Worm (Caenorhabditis elegans) whole organism, L4 larva: ENCODE measurements around the gene C49F8.14.
A peak's percentile ranks its signal among the peaks of the same experiment; 100 is the strongest.

Source experiments
- F10B5.3 ChIP-seq: sonication (generic microtip); optimal IDR thresholded peaks from 2 replicates; lab custom pipeline; 2016; ENCODE audit warnings: mild to moderate bottlenecking, missing genetic modification characterization, missing compliant biosample characterization
- F26F4.8 ChIP-seq: fragments of 200-800 bp; sonication (Bioruptor generic); conservative IDR thresholded peaks from 2 replicates; pipeline ENCODE4 v1.3.6; 2022; ENCODE audit warnings: missing genetic modification characterization, missing compliant biosample characterization
- F37D6.2 ChIP-seq: sonication (generic microtip); optimal IDR thresholded peaks from 2 replicates; lab custom pipeline; 2016; ENCODE audit warnings: mild to moderate bottlenecking, missing genetic modification characterization, missing compliant biosample characterization
- F44E2.7 ChIP-seq: fragments of 200-800 bp; sonication (Bioruptor generic); IDR thresholded peaks from 2 replicates; pipeline ENCODE4 v2.1.2; 2022; ENCODE audit warnings: missing genetic modification characterization, missing compliant biosample characterization
- F49E8.2 ChIP-seq: sonication (generic microtip); optimal IDR thresholded peaks from 2 replicates; lab custom pipeline; 2016; ENCODE audit warnings: missing compliant biosample characterization, mild to moderate bottlenecking, missing genetic modification characterization, borderline replicate concordance
- R02D3.7 ChIP-seq: fragments of 150-350 bp; sonication (generic microtip); optimal IDR thresholded peaks from 3 replicates; lab custom pipeline; 2014; ENCODE audit warnings: missing biosample characterization, missing genetic modification characterization
- T20F7.1 ChIP-seq: fragments of 200-800 bp; sonication (Bioruptor generic); optimal IDR thresholded peaks from 2 replicates; lab custom pipeline; 2018; ENCODE audit warnings: mild to moderate bottlenecking, missing genetic modification characterization, missing compliant biosample characterization
- ZK546.5 ChIP-seq, 2 experiments: sonication (generic microtip); optimal IDR thresholded peaks; 2 replicates each; lab custom pipeline; 2017; ENCODE audit warnings: missing biosample characterization in 2 of 2, missing genetic modification characterization in 2 of 2
- aha-1 ChIP-seq: fragments of 150-350 bp; peaks from one replicate; lab custom pipeline; 2014; ENCODE audit warnings: missing biosample characterization, missing genetic modification characterization
- arid-1 ChIP-seq: fragments of 200-800 bp; sonication (Bioruptor generic); conservative IDR thresholded peaks from 2 replicates; pipeline ENCODE4 v1.3.6; 2022; ENCODE audit warnings: missing genetic modification reagents, missing genetic modification characterization, missing compliant biosample characterization
- ceh-20 ChIP-seq: fragments of 200-800 bp; sonication (Bioruptor generic); IDR thresholded peaks from 2 replicates; pipeline ENCODE4 v1.3.6; 2022; ENCODE audit warnings: missing genetic modification reagents, missing genetic modification characterization, missing compliant biosample characterization
- ceh-32 ChIP-seq: sonication (generic microtip); optimal IDR thresholded peaks from 2 replicates; lab custom pipeline; 2016; ENCODE audit warnings: mild to moderate bottlenecking, missing genetic modification characterization, missing compliant biosample characterization; ENCODE audit not compliant: poor library complexity
- ceh-62 ChIP-seq: sonication (generic microtip); optimal IDR thresholded peaks from 2 replicates; lab custom pipeline; 2017; ENCODE audit warnings: missing biosample characterization, missing genetic modification characterization
- ctbp-1 ChIP-seq: fragments of 200-800 bp; sonication (Bioruptor generic); IDR thresholded peaks from 2 replicates; pipeline ENCODE4 v1.3.6; 2022; ENCODE audit warnings: missing genetic modification reagents, missing genetic modification characterization, missing compliant biosample characterization
- daf-12 ChIP-seq: fragments of 150-350 bp; optimal IDR thresholded peaks from 2 replicates; lab custom pipeline; 2014; ENCODE audit warnings: missing biosample characterization, missing genetic modification reagents, missing genetic modification characterization
- daf-19 ChIP-seq: fragments of 200-800 bp; sonication (Bioruptor generic); conservative IDR thresholded peaks from 2 replicates; pipeline ENCODE4 v1.3.6; 2022; ENCODE audit warnings: missing genetic modification characterization, missing compliant biosample characterization
- daf-8 ChIP-seq: fragments of 200-800 bp; sonication (Bioruptor generic); IDR thresholded peaks from 2 replicates; pipeline ENCODE4 v1.3.6; 2022; ENCODE audit warnings: missing genetic modification characterization, missing compliant biosample characterization
- dmd-6 ChIP-seq: fragments of 200-800 bp; sonication (Bioruptor generic); IDR thresholded peaks from 2 replicates; pipeline ENCODE4 v1.3.6; 2022; ENCODE audit warnings: missing genetic modification reagents, missing genetic modification characterization, missing compliant biosample characterization
- dmd-8 ChIP-seq: fragments of 200-800 bp; sonication (Bioruptor generic); IDR thresholded peaks from 2 replicates; pipeline ENCODE4 v1.3.6; 2022; ENCODE audit warnings: missing genetic modification characterization, missing compliant biosample characterization
- dmd-9 ChIP-seq: fragments of 200-800 bp; sonication (Bioruptor generic); IDR thresholded peaks from 2 replicates; pipeline ENCODE4 v1.3.6; 2022; ENCODE audit warnings: missing genetic modification reagents, missing genetic modification characterization, missing compliant biosample characterization
- dpl-1 ChIP-seq: fragments of 150-350 bp; optimal IDR thresholded peaks from 2 replicates; lab custom pipeline; 2014; ENCODE audit warnings: missing biosample characterization, missing genetic modification reagents, missing genetic modification characterization
- dve-1 ChIP-seq: sonication (generic microtip); optimal IDR thresholded peaks from 2 replicates; lab custom pipeline; 2017; ENCODE audit warnings: antibody characterized with exemption, mild to moderate bottlenecking, missing genetic modification characterization, missing compliant biosample characterization; ENCODE audit not compliant: insufficient read depth
- egl-43 ChIP-seq: fragments of 200-800 bp; sonication (Bioruptor generic); IDR thresholded peaks from 2 replicates; pipeline ENCODE4 v1.3.6; 2022; ENCODE audit warnings: missing genetic modification reagents, missing genetic modification characterization, missing compliant biosample characterization
- fkh-10 ChIP-seq: fragments of 150-350 bp; optimal IDR thresholded peaks from 2 replicates; lab custom pipeline; 2014; ENCODE audit warnings: missing biosample characterization, missing genetic modification reagents, missing genetic modification characterization
- hif-1 ChIP-seq, 2 experiments: sonication (generic microtip); optimal IDR thresholded peaks; 2 replicates each; lab custom pipeline; 2016 to 2017; ENCODE audit warnings: missing compliant biosample characterization in 2 of 2, missing genetic modification characterization in 2 of 2, missing genetic modification reagents in 2 of 2, missing genotype in 2 of 2, mild to moderate bottlenecking in 1 of 2
- hlh-11 ChIP-seq: fragments of 200-800 bp; sonication (Bioruptor generic); optimal IDR thresholded peaks from 2 replicates; lab custom pipeline; 2018; ENCODE audit warnings: mild to moderate bottlenecking, missing genetic modification characterization, missing compliant biosample characterization
- hmg-1.1 ChIP-seq: fragments of 200-800 bp; sonication (Bioruptor generic); IDR thresholded peaks from 2 replicates; pipeline ENCODE4 v1.3.6; 2022; ENCODE audit warnings: missing genetic modification reagents, missing genetic modification characterization, missing compliant biosample characterization
- lin-13 ChIP-seq: fragments of 150-350 bp; optimal IDR thresholded peaks from 2 replicates; lab custom pipeline; 2014; ENCODE audit warnings: missing biosample characterization, missing genetic modification reagents, missing genetic modification characterization
- lir-3 ChIP-seq: sonication (generic microtip); optimal IDR thresholded peaks from 2 replicates; lab custom pipeline; 2016; ENCODE audit warnings: mild to moderate bottlenecking, missing genetic modification characterization, missing compliant biosample characterization
- lsy-2 ChIP-seq, 2 experiments: fragments of 150-350 bp in 1 of 2; sonication (generic microtip) in 1 of 2; optimal IDR thresholded peaks; 2 replicates each; lab custom pipeline; 2014 to 2017; ENCODE audit warnings: missing biosample characterization in 2 of 2, missing genetic modification characterization in 2 of 2
- madf-9 ChIP-seq: fragments of 200-800 bp; sonication (Bioruptor generic); conservative IDR thresholded peaks from 2 replicates; pipeline ENCODE4 v1.3.6; 2022; ENCODE audit warnings: missing genetic modification reagents, missing genetic modification characterization, missing compliant biosample characterization
- mep-1 ChIP-seq: fragments of 150-350 bp; sonication (generic microtip); optimal IDR thresholded peaks from 3 replicates; lab custom pipeline; 2014; ENCODE audit warnings: missing biosample characterization, missing genetic modification characterization
- mxl-2 ChIP-seq: fragments of 200-800 bp; sonication (Bioruptor generic); conservative IDR thresholded peaks from 2 replicates; pipeline ENCODE4 v1.3.6; 2022; ENCODE audit warnings: missing genetic modification reagents, missing genetic modification characterization, missing compliant biosample characterization
- mxl-3 ChIP-seq: fragments of 200-800 bp; sonication (Bioruptor generic); optimal IDR thresholded peaks from 2 replicates; lab custom pipeline; 2018; ENCODE audit warnings: mild to moderate bottlenecking, missing genetic modification characterization, missing compliant biosample characterization
- nhr-102 ChIP-seq: sonication (generic microtip); optimal IDR thresholded peaks from 2 replicates; lab custom pipeline; 2016; ENCODE audit warnings: mild to moderate bottlenecking, missing genetic modification characterization, moderate library complexity, missing compliant biosample characterization
- nhr-11 ChIP-seq: fragments of 150-350 bp; optimal IDR thresholded peaks from 2 replicates; lab custom pipeline; 2014; ENCODE audit warnings: missing biosample characterization, missing genetic modification characterization
- nhr-28 ChIP-seq: fragments of 150-350 bp; optimal IDR thresholded peaks from 2 replicates; lab custom pipeline; 2014; ENCODE audit warnings: missing biosample characterization, missing genetic modification characterization
- nhr-41 ChIP-seq: fragments of 200-800 bp; sonication (Bioruptor generic); IDR thresholded peaks from 2 replicates; pipeline ENCODE4 v1.3.6; 2022; ENCODE audit warnings: missing genetic modification reagents, missing genetic modification characterization, missing compliant biosample characterization
- pqm-1 ChIP-seq: sonication (generic microtip); optimal IDR thresholded peaks from 2 replicates; lab custom pipeline; 2017; ENCODE audit warnings: missing biosample characterization, missing genetic modification characterization
- set-16 ChIP-seq: fragments of 200-800 bp; sonication (Bioruptor generic); IDR thresholded peaks from 2 replicates; pipeline ENCODE4 v1.3.6; 2022; ENCODE audit warnings: missing genetic modification reagents, missing genetic modification characterization, missing compliant biosample characterization
- spr-1 ChIP-seq: sonication (generic microtip); optimal IDR thresholded peaks from 2 replicates; lab custom pipeline; 2016; ENCODE audit warnings: mild to moderate bottlenecking, missing genetic modification characterization, missing compliant biosample characterization
- spr-3 ChIP-seq: fragments of 200-800 bp; sonication (Bioruptor generic); optimal IDR thresholded peaks from 2 replicates; lab custom pipeline; 2018; ENCODE audit warnings: mild to moderate bottlenecking, missing genetic modification characterization, missing compliant biosample characterization
- tag-97 ChIP-seq: fragments of 200-800 bp; sonication (Bioruptor generic); IDR thresholded peaks from 2 replicates; pipeline ENCODE4 v1.3.6; 2022; ENCODE audit warnings: missing genetic modification characterization, missing compliant biosample characterization
- tra-1 ChIP-seq: fragments of 200-800 bp; sonication (Bioruptor generic); IDR thresholded peaks from 2 replicates; pipeline ENCODE4 v1.3.6; 2022; ENCODE audit warnings: missing genetic modification reagents, missing genetic modification characterization, missing compliant biosample characterization
- unc-62 ChIP-seq, 3 experiments: fragments of 150-350 bp in 1 of 3; sonication (generic microtip); optimal IDR thresholded peaks in 2 of 3; peaks in 1 of 3; 1 replicate in 1 of 3; 2 replicates in 2 of 3; lab custom pipeline; 2014 to 2017; ENCODE audit warnings: missing biosample characterization in 3 of 3, missing genetic modification characterization in 3 of 3, missing genetic modification reagents in 3 of 3, missing genotype in 1 of 3
- zag-1 ChIP-seq: fragments of 150-350 bp; optimal IDR thresholded peaks from 2 replicates; lab custom pipeline; 2014; ENCODE audit warnings: missing biosample characterization, missing genetic modification characterization
- zip-11 ChIP-seq: fragments of 200-800 bp; sonication (Bioruptor generic); IDR thresholded peaks from 2 replicates; pipeline ENCODE4 v1.3.6; 2022; ENCODE audit warnings: missing genetic modification characterization, missing compliant biosample characterization
- zip-2 ChIP-seq: fragments of 150-350 bp; optimal IDR thresholded peaks from 2 replicates; lab custom pipeline; 2014; ENCODE audit warnings: missing biosample characterization, missing genetic modification characterization

The C49F8.14 gene

DNA sequence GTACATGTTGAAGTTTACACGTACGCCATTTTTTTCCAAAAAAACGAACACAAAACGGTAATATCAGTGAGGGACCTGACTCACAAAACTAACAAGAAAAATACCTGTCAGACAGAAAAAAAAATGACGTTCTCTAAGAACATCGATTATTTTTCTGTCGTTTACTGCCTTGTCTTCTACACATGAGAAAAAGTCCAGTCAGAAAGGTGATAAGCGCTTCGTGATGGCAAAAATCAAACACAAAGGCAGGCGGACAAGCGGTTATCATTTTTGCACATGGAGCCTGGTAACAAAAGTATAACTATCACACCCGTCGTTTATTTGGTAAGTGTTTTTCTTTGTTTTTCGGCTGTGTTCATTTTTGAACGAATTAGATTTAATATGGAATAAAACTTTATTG lies 42.9 kb downstream of the C49F8.14 start, which contains the start of gene F46G10.4 (continued):
- TF ChIP-seq F49E8.2: no peak
- TF ChIP-seq nhr-28 (tag; lab: Kevin White, UChicago): peak; percentile 55
- TF ChIP-seq ZK546.5 (tag; optimal IDR thresholded peaks at IDR 0.05; lab: Kevin White, UChicago): no peak
- no peak for TF ChIP-seq fkh-10 (GFP tag; lab: Kevin White, UChicago)
- no peak for TF ChIP-seq mxl-2 (GFP tag; lab: Robert Waterston, UW)
- TF ChIP-seq tra-1 (GFP tag; lab: Robert Waterston, UW): 0 out of 2 replicates have a peak, but pooled peaks have one; percentile 29
- peak; percentile 8 for TF ChIP-seq mxl-3 (GFP tag; lab: Kevin White, UChicago)
- TF ChIP-seq T20F7.1 (GFP tag; lab: Kevin White, UChicago): no peak
- TF ChIP-seq zag-1 (tag; lab: Kevin White, UChicago): no peak
- no peak for TF ChIP-seq nhr-11 (tag; lab: Kevin White, UChicago)
- no peak for TF ChIP-seq R02D3.7 (tag; lab: Kevin White, UChicago)
- TF ChIP-seq arid-1: no peak
- TF ChIP-seq lir-3: no peak
- no peak for TF ChIP-seq spr-3 (GFP tag; lab: Kevin White, UChicago)
- no peak for TF ChIP-seq spr-1
- TF ChIP-seq nhr-102 (tag; lab: Kevin White, UChicago): no peak
- no peak for TF ChIP-seq dmd-8 (GFP tag; lab: Robert Waterston, UW)
- TF ChIP-seq hlh-11 (tag; lab: Kevin White, UChicago): peak; percentile 79
- TF ChIP-seq F26F4.8: no peak
- no peak for TF ChIP-seq egl-43
- TF ChIP-seq, all 104 proteins: peak for 12

- TF ChIP-seq ceh-62 (tag; lab: Kevin White, UChicago) (no peak), aha-1 (peak; percentile 40)
These were observed 45.4 kb downstream of the C49F8.14 start, which contains the start of gene sir-2.3 for ce11 chrX:13331386-13331785. Gene sir-2.3 (plus strand): TSS chrX:13331686.

ce11 chrX:13328868-13329267 lies 47.9 kb downstream of the C49F8.14 start:
- no peak for TF ChIP-seq F44E2.7 (GFP tag; lab: Robert Waterston, UW)
- no peak for TF ChIP-seq F37D6.2 (tag; lab: Kevin White, UChicago)
- peak in 1 of 2 experiments; percentile 65 for TF ChIP-seq hif-1 (tag; optimal IDR thresholded peaks at IDR 0.05; lab: Kevin White, UChicago)
- no peak for TF ChIP-seq dmd-9 (GFP tag; lab: Robert Waterston, UW)
- no peak for TF ChIP-seq F10B5.3
- TF ChIP-seq dve-1 (tag; lab: Kevin White, UChicago): peak; percentile 80
- TF ChIP-seq lsy-2 (tag; optimal IDR thresholded peaks at IDR 0.05; lab: Kevin White, UChicago): peak in 1 of 2 experiments; percentile 74
- TF ChIP-seq daf-12 (tag; lab: Kevin White, UChicago): no peak
- TF ChIP-seq set-16: no peak
- peak in 1 of 2 experiments; percentile 99 for TF ChIP-seq unc-62 (GFP tag; optimal IDR thresholded peaks at IDR 0.05 in 1 of 2; lab: Kevin White, UChicago)
- TF ChIP-seq unc-62 (tag; optimal IDR thresholded peaks at IDR 0.05; lab: Kevin White, UChicago): no peak
- TF ChIP-seq dmd-6: peak; percentile 86
- no peak for TF ChIP-seq tag-97 (GFP tag; lab: Robert Waterston, UW)
- TF ChIP-seq pqm-1 (tag; lab: Kevin White, UChicago): peak; percentile 11
- TF ChIP-seq lin-13 (GFP tag; lab: Kevin White, UChicago): peak; percentile 58
- TF ChIP-seq ceh-20 (GFP tag; lab: Robert Waterston, UW): peak; percentile 72
- no peak for TF ChIP-seq zip-11 (GFP tag; lab: Robert Waterston, UW)
- TF ChIP-seq hmg-1.1: peak; percentile 39; the same call in 1 of the 2 replicates
- 0 out of 2 replicates have a peak, but pooled peaks have one; percentile 19 for TF ChIP-seq ctbp-1 (GFP tag; lab: Robert Waterston, UW)
- TF ChIP-seq mep-1 (tag; lab: Kevin White, UChicago): peak; percentile 88
- peak; percentile 92 for TF ChIP-seq nhr-28 (tag; lab: Kevin White, UChicago)
- no peak for TF ChIP-seq ceh-32
- no peak for TF ChIP-seq nhr-41 (GFP tag; lab: Robert Waterston, UW)
- TF ChIP-seq daf-8: no peak
- TF ChIP-seq tra-1 (GFP tag; lab: Robert Waterston, UW): peak; percentile 29; the same call in 1 of the 2 replicates
- no peak for TF ChIP-seq daf-19 (GFP tag; lab: Robert Waterston, UW)
- TF ChIP-seq zip-2 (tag; lab: Kevin White, UChicago): no peak
- TF ChIP-seq madf-9 (GFP tag; lab: Robert Waterston, UW): no peak
- peak; percentile 85 for TF ChIP-seq mxl-2 (GFP tag; lab: Robert Waterston, UW)
- peak; percentile 45 for TF ChIP-seq dpl-1
